Fruit fly (Drosophila melanogaster): ENCODE data around the gene slp2.
A peak's percentile ranks its signal among the peaks of the same experiment; 100 is the strongest.

Gene slp2

dm6 chr2L:3846520-3846919 lies 9.9 kb downstream of the slp2 start (continued):
- no peak for TF ChIP-seq br (optimal IDR thresholded peaks at IDR 0.05)
- no peak for TF ChIP-seq CG7987 (GFP tag; optimal IDR thresholded peaks at IDR 0.05)
- no peak for TF ChIP-seq Ada2b (GFP tag; IDR thresholded peaks at IDR 0.05)
- TF ChIP-seq pan (optimal IDR thresholded peaks at IDR 0.05): no peak
- TF ChIP-seq pan (GFP tag; optimal IDR thresholded peaks at IDR 0.05 in 1 of 2, IDR thresholded peaks at IDR 0.05 in 1 of 2): no peak
- peak; percentile 12 for TF ChIP-seq nerfin-1 (tag; optimal IDR thresholded peaks at IDR 0.05)
- TF ChIP-seq D19A (tag; optimal IDR thresholded peaks at IDR 0.05): no peak
- TF ChIP-seq amos (GFP tag; IDR thresholded peaks at IDR 0.05; ENCODE audit: partially characterized antibody): no peak
- TF ChIP-seq chif (GFP tag; optimal IDR thresholded peaks at IDR 0.05): no peak
- TF ChIP-seq Camta (GFP tag; optimal IDR thresholded peaks at IDR 0.05): no peak
- TF ChIP-seq CG17802 (tag; optimal IDR thresholded peaks at IDR 0.05): no peak
- TF ChIP-seq tna (GFP tag; IDR thresholded peaks at IDR 0.05; ENCODE audit: partially characterized antibody): no peak
- TF ChIP-seq Doc3 (GFP tag; IDR thresholded peaks at IDR 0.05; ENCODE audit: partially characterized antibody): no peak
- no peak for TF ChIP-seq Mes4 (GFP tag; optimal IDR thresholded peaks at IDR 0.05)
- no peak for TF ChIP-seq CG6175 (GFP tag; IDR thresholded peaks at IDR 0.05)
- no peak for TF ChIP-seq dm (GFP tag; optimal IDR thresholded peaks at IDR 0.05)
- TF ChIP-seq CG12104 (GFP tag; optimal IDR thresholded peaks at IDR 0.05): no peak
- no peak for TF ChIP-seq z (GFP tag; IDR thresholded peaks at IDR 0.05)
- no peak for TF ChIP-seq grn (GFP tag; optimal IDR thresholded peaks at IDR 0.05)
- no peak for TF ChIP-seq gcm2 (GFP tag; optimal IDR thresholded peaks at IDR 0.05)
- TF ChIP-seq CG1602 (GFP tag; optimal IDR thresholded peaks at IDR 0.05): no peak
- no peak for TF ChIP-seq fd96Cb (tag; optimal IDR thresholded peaks at IDR 0.05)
- peak; percentile 83 for TF ChIP-seq pros (GFP tag; optimal IDR thresholded peaks at IDR 0.05)
- no peak for TF ChIP-seq hth (optimal IDR thresholded peaks at IDR 0.05)
- TF ChIP-seq CG32767 (GFP tag; IDR thresholded peaks at IDR 0.05): no peak
- no peak for TF ChIP-seq CG6813 (GFP tag; optimal IDR thresholded peaks at IDR 0.05)
- TF ChIP-seq grau (tag; optimal IDR thresholded peaks at IDR 0.05): peak; percentile 77
- TF ChIP-seq Rfx (GFP tag; IDR thresholded peaks at IDR 0.05): no peak
- no peak for TF ChIP-seq danr (GFP tag; IDR thresholded peaks at IDR 0.05)
- no peak for TF ChIP-seq CG14014 (GFP tag; IDR thresholded peaks at IDR 0.05)
- no peak for TF ChIP-seq CG18262 (tag; optimal IDR thresholded peaks at IDR 0.05)
- TF ChIP-seq CG9609 (GFP tag; optimal IDR thresholded peaks at IDR 0.05): no peak
- TF ChIP-seq Nf-YB (GFP tag; optimal IDR thresholded peaks at IDR 0.05): peak; percentile 73
- TF ChIP-seq Lhr (GFP tag; optimal IDR thresholded peaks at IDR 0.05): no peak
- no peak for TF ChIP-seq Kr (GFP tag; optimal IDR thresholded peaks at IDR 0.05)
- no peak for TF ChIP-seq CG12236 (GFP tag; optimal IDR thresholded peaks at IDR 0.05)
- no peak for TF ChIP-seq Spps (tag; optimal IDR thresholded peaks at IDR 0.05)
- TF ChIP-seq wor (GFP tag; IDR thresholded peaks at IDR 0.05): no peak
- TF ChIP-seq sqz (GFP tag; optimal IDR thresholded peaks at IDR 0.05): peak; percentile 44
- TF ChIP-seq CG10654 (GFP tag; optimal IDR thresholded peaks at IDR 0.05): no peak
- TF ChIP-seq CG17568 (GFP tag; optimal IDR thresholded peaks at IDR 0.05): no peak
- TF ChIP-seq NfI (GFP tag; optimal IDR thresholded peaks at IDR 0.05): no peak
- TF ChIP-seq kni (GFP tag; optimal IDR thresholded peaks at IDR 0.05): peak; percentile 36
- TF ChIP-seq CG34376 (GFP tag; optimal IDR thresholded peaks at IDR 0.05): no peak
- no peak for TF ChIP-seq Dip2 (GFP tag; IDR thresholded peaks at IDR 0.05)
- TF ChIP-seq CG8089 (GFP tag; optimal IDR thresholded peaks at IDR 0.05): no peak
- no peak for TF ChIP-seq Scr (GFP tag; IDR thresholded peaks at IDR 0.05; ENCODE audit: partially characterized antibody)
- TF ChIP-seq Hr39 (optimal IDR thresholded peaks at IDR 0.05): no peak
- TF ChIP-seq fu2 (GFP tag; optimal IDR thresholded peaks at IDR 0.05): no peak
- TF ChIP-seq Hr3 (GFP tag; optimal IDR thresholded peaks at IDR 0.05): no peak
- TF ChIP-seq en (GFP tag; optimal IDR thresholded peaks at IDR 0.05): no peak
- TF ChIP-seq oc (tag; optimal IDR thresholded peaks at IDR 0.05): peak; percentile 41
- TF ChIP-seq CG10267 (tag; optimal IDR thresholded peaks at IDR 0.05): no peak
